Fruit fly (Drosophila melanogaster): ENCODE measurements around the gene CG8117.

DNA sequence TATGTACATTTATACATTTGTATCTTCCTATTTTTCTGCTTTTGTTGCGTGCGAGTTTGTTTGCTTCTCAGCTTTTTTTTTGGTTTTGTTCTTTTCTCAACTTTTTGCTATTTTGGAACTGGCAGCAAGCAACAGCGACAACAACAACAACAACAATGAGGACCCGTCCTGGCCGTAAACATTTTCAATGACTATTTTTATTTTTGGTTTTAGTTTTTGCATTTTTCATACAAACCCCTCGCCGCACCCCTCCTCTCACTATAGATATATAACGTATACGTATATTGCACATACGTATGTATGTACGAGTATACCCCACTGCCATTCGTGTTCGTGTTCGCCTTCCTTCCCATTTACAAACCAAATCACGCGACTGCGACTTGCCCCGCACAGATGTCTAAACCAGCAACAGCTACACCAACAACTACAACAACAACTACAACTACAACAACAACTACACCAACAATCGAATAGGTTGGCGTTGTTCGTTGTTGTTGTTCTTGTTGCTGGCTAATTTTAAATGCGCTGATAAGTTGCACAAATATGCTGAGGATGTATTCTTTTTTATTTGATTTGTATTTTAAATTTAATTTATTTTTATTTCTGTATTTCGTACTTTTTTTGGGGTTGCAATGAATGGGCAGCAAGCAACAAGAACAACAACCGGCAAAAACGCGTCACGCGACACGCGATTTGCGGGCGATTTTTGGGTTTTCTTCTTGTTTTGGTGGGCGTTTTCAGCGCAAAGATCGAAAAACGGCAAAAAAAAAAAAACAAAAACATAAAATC, 23.4 kb upstream of the CG8117 start:
- TF ChIP-seq Sin3A (optimal IDR thresholded peaks at IDR 0.05), result no peak
- TF ChIP-seq insv (optimal IDR thresholded peaks at IDR 0.05), result no peak

Data from Kc167 (cell line).